Worm (Caenorhabditis elegans): ENCODE data around the gene nhr-102.

The nhr-102 gene

ce11 chrV:15887708-15888295 is 11.6 kb upstream of the nhr-102 start:
- TF ChIP-seq pha-2 (tag; optimal IDR thresholded peaks at IDR 0.05) (no peak), eyg-1 (tag; optimal IDR thresholded peaks at IDR 0.05) (no peak), tbx-2 (tag; optimal IDR thresholded peaks at IDR 0.05) (no peak), fkh-6 (tag; optimal IDR thresholded peaks at IDR 0.05) (no peak), nfya-1 (tag; optimal IDR thresholded peaks at IDR 0.05) (peak; percentile 34), ceh-18 (tag; optimal IDR thresholded peaks at IDR 0.05) (no peak), elt-2 (tag; optimal IDR thresholded peaks at IDR 0.05) (peak; percentile 66)

- no peak for TF ChIP-seq hlh-15 (tag; optimal IDR thresholded peaks at IDR 0.05)
- no peak for TF ChIP-seq unc-42 (tag; optimal IDR thresholded peaks at IDR 0.05)
- TF ChIP-seq che-1 (tag; optimal IDR thresholded peaks at IDR 0.05), result no peak
- TF ChIP-seq C38D4.7 (GFP tag; optimal IDR thresholded peaks at IDR 0.05), result no peak
- no peak for TF ChIP-seq ceh-18 (tag; optimal IDR thresholded peaks at IDR 0.05)
- no peak for TF ChIP-seq F13H6.1 (tag; optimal IDR thresholded peaks at IDR 0.05)
- no peak for TF ChIP-seq pha-4 (tag; optimal IDR thresholded peaks at IDR 0.05)
- no peak for TF ChIP-seq fax-1 (tag; optimal IDR thresholded peaks at IDR 0.05)
- no peak for TF ChIP-seq lim-6 (tag; optimal IDR thresholded peaks at IDR 0.05)
- no peak for TF ChIP-seq ahr-1 (tag; optimal IDR thresholded peaks at IDR 0.05)
- TF ChIP-seq pha-2 (tag; optimal IDR thresholded peaks at IDR 0.05), result no peak
- TF ChIP-seq unc-3 (GFP tag; conservative IDR thresholded peaks at IDR 0.05), result no peak
- TF ChIP-seq unc-3 (tag; optimal IDR thresholded peaks at IDR 0.05), result no peak
- no peak for TF ChIP-seq sox-2 (GFP tag; IDR thresholded peaks at IDR 0.05)
- no peak for TF ChIP-seq unc-55 (GFP tag; optimal IDR thresholded peaks at IDR 0.05)
- TF ChIP-seq gmeb-2 (tag; optimal IDR thresholded peaks at IDR 0.05), result no peak
Observed at ce11 chrV:15885967-15886366, 9.8 kb upstream of the nhr-102 start, which contains the start of gene T06C12.9. TSS of gene T06C12.9 (minus strand) at chrV:15886067.

- TF ChIP-seq fax-1 (tag; optimal IDR thresholded peaks at IDR 0.05) (no peak), eyg-1 (tag; optimal IDR thresholded peaks at IDR 0.05) (no peak), unc-86 (tag; optimal IDR thresholded peaks at IDR 0.05) (no peak), hlh-13 (GFP tag; optimal IDR thresholded peaks at IDR 0.05) (no peak), pat-9 (tag; optimal IDR thresholded peaks at IDR 0.05) (no peak), rnt-1 (tag; optimal IDR thresholded peaks at IDR 0.05) (no peak), nhr-232 (tag; optimal IDR thresholded peaks at IDR 0.05) (no peak), ets-4 (tag; optimal IDR thresholded peaks at IDR 0.05) (no peak), odd-2 (tag; optimal IDR thresholded peaks at IDR 0.05) (no peak), hlh-8 (tag; optimal IDR thresholded peaks at IDR 0.05) (no peak), pha-4 (tag; optimal IDR thresholded peaks at IDR 0.05) (no peak), elt-2 (tag; optimal IDR thresholded peaks at IDR 0.05) (no peak), ceh-2 (tag; optimal IDR thresholded peaks at IDR 0.05) (no peak), ceh-30 (tag; optimal IDR thresholded peaks at IDR 0.05) (no peak), K09A11.1 (tag; optimal IDR thresholded peaks at IDR 0.05; ENCODE audit: insufficient read depth) (no peak)
Observed at ce11 chrV:15884698-15885097, 8.5 kb upstream of the nhr-102 start, which contains the start of gene oac-42. TSS of gene oac-42 (minus strand) at chrV:15884798.

ce11 chrV:15880705-15881104 is 4.5 kb upstream of the nhr-102 start:
- TF ChIP-seq elt-2 (tag; optimal IDR thresholded peaks at IDR 0.05), result peak; percentile 32
- no peak for TF ChIP-seq ceh-31 (tag; optimal IDR thresholded peaks at IDR 0.05)
- no peak for TF ChIP-seq ceh-48 (tag; optimal IDR thresholded peaks at IDR 0.05)
- no peak for TF ChIP-seq unc-55 (GFP tag; optimal IDR thresholded peaks at IDR 0.05)

- TF ChIP-seq K09A11.1 (tag; optimal IDR thresholded peaks at IDR 0.05; ENCODE audit: insufficient read depth), result no peak
- TF ChIP-seq ceh-9 (tag; optimal IDR thresholded peaks at IDR 0.05), result no peak
- TF ChIP-seq che-1 (tag; optimal IDR thresholded peaks at IDR 0.05), result no peak
- TF ChIP-seq fkh-10 (GFP tag; optimal IDR thresholded peaks at IDR 0.05), result no peak
- TF ChIP-seq ztf-16 (tag; optimal IDR thresholded peaks at IDR 0.05), result no peak
- TF ChIP-seq dve-1 (tag; optimal IDR thresholded peaks at IDR 0.05), result no peak
- no peak for TF ChIP-seq ceh-24 (tag; optimal IDR thresholded peaks at IDR 0.05)
- TF ChIP-seq ceh-2 (tag; optimal IDR thresholded peaks at IDR 0.05), result no peak
- no peak for TF ChIP-seq ceh-22 (tag; optimal IDR thresholded peaks at IDR 0.05)
- TF ChIP-seq ceh-31 (tag; optimal IDR thresholded peaks at IDR 0.05), result no peak
- TF ChIP-seq sox-4 (tag; optimal IDR thresholded peaks at IDR 0.05), result no peak
- no peak for TF ChIP-seq C08G9.2 (tag; optimal IDR thresholded peaks at IDR 0.05)
- TF ChIP-seq ceh-45 (GFP tag; IDR thresholded peaks at IDR 0.05), result no peak
Observed at ce11 chrV:15880033-15880432, 3.8 kb upstream of the nhr-102 start.

Measured in whole organism, late embryonic.